Worm (Caenorhabditis elegans) whole organism, early embryonic: ENCODE results near the gene F25B5.5.

Experiments
- B0310.2 ChIP-seq: sonication (generic microtip); optimal IDR thresholded peaks from 2 replicates; lab custom pipeline; 2016; ENCODE audit warnings: mild to moderate bottlenecking, missing genetic modification characterization, missing compliant biosample characterization
- F13C5.2 ChIP-seq: sonication (generic microtip); optimal IDR thresholded peaks from 2 replicates; lab custom pipeline; 2017; ENCODE audit warnings: mild to moderate bottlenecking, missing genetic modification characterization, inconsistent platforms, missing compliant biosample characterization
- aly-1 ChIP-seq: sonication (generic microtip); optimal IDR thresholded peaks from 2 replicates; lab custom pipeline; 2016; ENCODE audit warnings: missing genetic modification characterization, missing compliant biosample characterization
- ama-1 ChIP-seq: fragments of 150-350 bp; optimal IDR thresholded peaks from 2 replicates; lab custom pipeline; 2014
- ceh-13 ChIP-seq: fragments of 200-800 bp; sonication (Bioruptor generic); optimal IDR thresholded peaks from 2 replicates; lab custom pipeline; 2018; ENCODE audit warnings: mild to moderate bottlenecking, missing genetic modification characterization, missing compliant biosample characterization
- hmbx-1 ChIP-seq: sonication (generic microtip); optimal IDR thresholded peaks from 2 replicates; lab custom pipeline; 2016; ENCODE audit warnings: mild to moderate bottlenecking, missing genetic modification characterization, missing compliant biosample characterization
- hmg-4 ChIP-seq: fragments of 200-800 bp; sonication (Bioruptor generic); optimal IDR thresholded peaks from 2 replicates; lab custom pipeline; 2018; ENCODE audit warnings: mild to moderate bottlenecking, missing genetic modification characterization, missing compliant biosample characterization
- pes-1 ChIP-seq: fragments of 200-800 bp; sonication (Bioruptor generic); IDR thresholded peaks from 2 replicates; pipeline ENCODE4 v1.3.6; 2022; ENCODE audit warnings: missing genetic modification reagents, missing genetic modification characterization, missing compliant biosample characterization

ce11 chrIII:5950756-5951345, 4.9 kb upstream of the F25B5.5 start:
- TF ChIP-seq F13C5.2 (tag; lab: Kevin White, UChicago): no peak
- TF ChIP-seq ama-1 (lab: Kevin White, UChicago): no peak
- no peak for TF ChIP-seq hmg-4 (GFP tag; lab: Kevin White, UChicago)
- no peak for TF ChIP-seq pes-1 (GFP tag; lab: Robert Waterston, UW)
- TF ChIP-seq ceh-13 (GFP tag; lab: Kevin White, UChicago): no peak
- TF ChIP-seq B0310.2: no peak
- no peak for TF ChIP-seq aly-1 (tag; lab: Kevin White, UChicago)
- no peak for TF ChIP-seq hmbx-1 (tag; lab: Kevin White, UChicago)
